Worm (Caenorhabditis elegans) whole organism, L4/young adult: Measurements from ENCODE around the gene 2L52.1.

Experiments
- dao-5 ChIP-seq: sonication (generic microtip); optimal IDR thresholded peaks from 2 replicates; lab custom pipeline; 2016; ENCODE audit warnings: missing genotype, missing genetic modification characterization, moderate library complexity, missing compliant biosample characterization
- him-1 ChIP-seq: sonication (generic microtip); optimal IDR thresholded peaks from 2 replicates; lab custom pipeline; 2016; ENCODE audit warnings: missing genotype, missing genetic modification reagents, missing genetic modification characterization, missing compliant biosample characterization

- no peak for TF ChIP-seq him-1 (tag; lab: Kevin White, UChicago)
- TF ChIP-seq dao-5 (tag; lab: Kevin White, UChicago) = no peak
Measured at ce11 chrII:33904-34303, 32.3 kb downstream of the 2L52.1 start, which contains the start of gene F23F1.2.
